Fruit fly (Drosophila melanogaster): ENCODE results near the gene CG7800.
A peak's percentile ranks its signal among the peaks of the same experiment; 100 is the strongest.

CG7800 gene

dm6 chr3R:8212594-8212993 lies 5.2 kb upstream of the CG7800 start (continued):
- no peak for TF ChIP-seq MESR4 (GFP tag; optimal IDR thresholded peaks at IDR 0.05)
- no peak for TF ChIP-seq zen2 (GFP tag; IDR thresholded peaks at IDR 0.05; ENCODE audit: partially characterized antibody)
- no peak for TF ChIP-seq CG15073 (GFP tag; optimal IDR thresholded peaks at IDR 0.05)
- no peak for TF ChIP-seq CG3065 (GFP tag; optimal IDR thresholded peaks at IDR 0.05)
- TF ChIP-seq Fer3 (tag; optimal IDR thresholded peaks at IDR 0.05): peak; percentile 0
- no peak for TF ChIP-seq HmgZ (tag; optimal IDR thresholded peaks at IDR 0.05)
- TF ChIP-seq zf30C (GFP tag; optimal IDR thresholded peaks at IDR 0.05): peak; percentile 67
- TF ChIP-seq tup (GFP tag; optimal IDR thresholded peaks at IDR 0.05): peak; percentile 8
- no peak for TF ChIP-seq Oaz (GFP tag; IDR thresholded peaks at IDR 0.05)
- TF ChIP-seq shn (GFP tag; optimal IDR thresholded peaks at IDR 0.05): peak; percentile 52
- peak; percentile 67 for TF ChIP-seq NC2β (GFP tag; optimal IDR thresholded peaks at IDR 0.05)
- peak; percentile 8 for TF ChIP-seq Sry-β (GFP tag; optimal IDR thresholded peaks at IDR 0.05)
- peak; percentile 67 for TF ChIP-seq Blimp-1 (GFP tag; optimal IDR thresholded peaks at IDR 0.05)
- no peak for TF ChIP-seq dm (GFP tag; optimal IDR thresholded peaks at IDR 0.05)
- peak; percentile 37 for TF ChIP-seq Bdp1 (GFP tag; optimal IDR thresholded peaks at IDR 0.05)
- no peak for TF ChIP-seq CG43689 (GFP tag; IDR thresholded peaks at IDR 0.05)
- TF ChIP-seq vfl (GFP tag; optimal IDR thresholded peaks at IDR 0.05): no peak
- peak; percentile 30; the same call in 1 of the 2 replicates for TF ChIP-seq ranshi (GFP tag; IDR thresholded peaks at IDR 0.05)
- peak; percentile 44; the same call in 1 of the 2 replicates for TF ChIP-seq ap (GFP tag; IDR thresholded peaks at IDR 0.05)
- TF ChIP-seq CG9932 (GFP tag; IDR thresholded peaks at IDR 0.05): no peak
- TF ChIP-seq ash1 (GFP tag; optimal IDR thresholded peaks at IDR 0.05): peak; percentile 51
- TF ChIP-seq CG7372 (GFP tag; IDR thresholded peaks at IDR 0.05): no peak
- peak; percentile 19 for TF ChIP-seq CG12659 (GFP tag; optimal IDR thresholded peaks at IDR 0.05)
- TF ChIP-seq klu (GFP tag; IDR thresholded peaks at IDR 0.05): no peak
- TF ChIP-seq CG11398 (GFP tag; optimal IDR thresholded peaks at IDR 0.05): peak; percentile 56
- TF ChIP-seq lola (GFP tag; optimal IDR thresholded peaks at IDR 0.05): peak in 1 of 3 experiments; percentile 77
- TF ChIP-seq Nf-YA (GFP tag; IDR thresholded peaks at IDR 0.05): 0 out of 2 replicates have a peak, but pooled peaks have one; percentile 51
- no peak for TF ChIP-seq br (optimal IDR thresholded peaks at IDR 0.05)
- TF ChIP-seq Bgb (GFP tag; IDR thresholded peaks at IDR 0.05; ENCODE audit: partially characterized antibody): no peak
- TF ChIP-seq gcm2 (GFP tag; optimal IDR thresholded peaks at IDR 0.05): no peak
- peak; percentile 49 for TF ChIP-seq CG1529 (GFP tag; optimal IDR thresholded peaks at IDR 0.05)
- peak; percentile 84 for TF ChIP-seq vvl (GFP tag; IDR thresholded peaks at IDR 0.05)
- 0 out of 2 replicates have a peak, but pooled peaks have one; percentile 28 for TF ChIP-seq CG4730 (GFP tag; IDR thresholded peaks at IDR 0.05)
- TF ChIP-seq yki (optimal IDR thresholded peaks at IDR 0.05): no peak
- TF ChIP-seq Bteb2 (GFP tag; optimal IDR thresholded peaks at IDR 0.05): no peak
- no peak for TF ChIP-seq rib (GFP tag; IDR thresholded peaks at IDR 0.05)
- TF ChIP-seq CG18476 (GFP tag; optimal IDR thresholded peaks at IDR 0.05): peak; percentile 23
- TF ChIP-seq CG4854 (GFP tag; optimal IDR thresholded peaks at IDR 0.05): no peak
- no peak; the same call in 1 of the 2 replicates for TF ChIP-seq CG8765 (GFP tag; IDR thresholded peaks at IDR 0.05)
- TF ChIP-seq org-1 (GFP tag; optimal IDR thresholded peaks at IDR 0.05): peak; percentile 47
- TF ChIP-seq CG14667 (GFP tag; IDR thresholded peaks at IDR 0.05): peak; percentile 54; the same call in 1 of the 2 replicates
- peak; percentile 51 for TF ChIP-seq salm (tag; optimal IDR thresholded peaks at IDR 0.05)
- peak; percentile 34 for TF ChIP-seq CG17802 (tag; optimal IDR thresholded peaks at IDR 0.05)
- no peak for TF ChIP-seq CG10565 (GFP tag; optimal IDR thresholded peaks at IDR 0.05)
- TF ChIP-seq knrl (GFP tag; IDR thresholded peaks at IDR 0.05; ENCODE audit: partially characterized antibody): no peak
- TF ChIP-seq HHEX (GFP tag; optimal IDR thresholded peaks at IDR 0.05): peak; percentile 32
- no peak for TF ChIP-seq cwo (GFP tag; optimal IDR thresholded peaks at IDR 0.05)
- TF ChIP-seq sima (GFP tag; optimal IDR thresholded peaks at IDR 0.05): no peak
- no peak for TF ChIP-seq D19B (GFP tag; optimal IDR thresholded peaks at IDR 0.05)
- no peak for TF ChIP-seq CG4360 (GFP tag; IDR thresholded peaks at IDR 0.05)
- TF ChIP-seq cas (GFP tag; IDR thresholded peaks at IDR 0.05): no peak
- TF ChIP-seq repo (GFP tag; optimal IDR thresholded peaks at IDR 0.05): no peak

Data from whole organism, embryonic.